Worm (Caenorhabditis elegans): ENCODE results near the gene sru-27.

DNA sequence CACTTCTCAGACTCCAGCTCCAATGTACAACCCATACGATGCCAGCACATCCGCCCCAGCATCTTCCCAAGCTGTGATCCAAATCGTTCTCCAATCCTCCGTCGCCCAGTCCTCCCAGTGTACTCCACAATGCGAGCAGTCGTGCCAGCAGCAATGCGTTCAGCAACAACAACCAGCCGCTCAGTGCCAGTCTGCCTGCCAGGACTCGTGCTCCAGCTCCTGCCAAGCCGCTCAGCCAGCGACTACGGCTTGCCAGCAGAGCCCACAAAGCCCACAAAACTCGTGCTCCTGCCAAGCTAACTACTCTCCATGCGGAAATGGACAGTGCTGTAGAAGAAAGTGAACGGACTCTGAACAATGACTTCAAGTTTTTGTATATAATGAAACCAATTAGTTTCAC lies 33.3 kb upstream of the sru-27 start:
- TF ChIP-seq flt-1 (GFP tag; IDR thresholded peaks at IDR 0.05) (no peak), T22C8.4 (GFP tag; IDR thresholded peaks at IDR 0.05) (no peak)
